Fruit fly (Drosophila melanogaster) Kc167 (cell line): Measurements from ENCODE around the gene CG16854.

Source experiments
- insv ChIP-seq: fragments of >200 bp; optimal IDR thresholded peaks from 3 replicates; lab custom pipeline; 2018; ENCODE audit warnings: missing external identifiers
- ttk ChIP-seq: sonication (Bioruptor generic); optimal IDR thresholded peaks from 2 replicates; lab custom pipeline; 2017; ENCODE audit warnings: missing external identifiers

- TF ChIP-seq insv (lab: Kevin White, UChicago) (no peak), ttk (lab: Kevin White, UChicago) (no peak)
These were observed 34.7 kb upstream of the CG16854 start for dm6 chr2L:11051644-11052492.
